Fruit fly (Drosophila melanogaster) S2 (cell line): Measurements from ENCODE around the gene Lgr1.

Source experiments
- CG8478 ChIP-seq: fragments of >200 bp; optimal IDR thresholded peaks from 2 replicates; lab custom pipeline; 2018
- CTCF ChIP-seq, 2 experiments: fragments of >200 bp; optimal IDR thresholded peaks; 2 replicates each; lab custom pipeline; 2018

DNA sequence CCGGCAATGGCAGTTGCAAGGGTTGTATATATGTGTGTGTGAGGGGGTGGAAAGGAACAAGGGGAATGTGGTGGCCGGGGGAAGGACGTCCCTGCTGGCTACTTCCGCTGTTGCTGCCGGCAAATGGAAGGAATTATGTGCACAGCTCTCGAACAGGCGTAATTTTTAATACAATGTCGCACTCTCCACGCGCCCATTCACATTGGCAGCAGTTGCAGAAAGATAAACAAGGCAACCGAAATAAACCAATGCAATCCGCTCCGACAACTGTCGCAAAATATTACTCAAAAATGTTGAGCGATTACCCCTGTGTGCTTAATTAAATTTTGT is 14.0 kb upstream of the Lgr1 start:
- TF ChIP-seq CG8478 (lab: Kevin White, UChicago) (no peak), CTCF (optimal IDR thresholded peaks at IDR 0.05; lab: Kevin White, UChicago) (no peak)
